Worm (Caenorhabditis elegans) whole organism, mixed stage, embryonic: Measurements from ENCODE around the gene btb-10.
"Not testable (repeated sequence)": the region's sequence is repeated elsewhere in the genome, so short reads cannot be mapped to it uniquely, and the experiment has no call there.

ENCODE experiments used
- M03D4.4 ChIP-seq: sonication (generic microtip); optimal IDR thresholded peaks from 2 replicates; lab custom pipeline; 2017; ENCODE audit warnings: mild to moderate bottlenecking, missing genetic modification characterization, missing compliant biosample characterization
- bed-3 ChIP-seq: fragments of 200-800 bp; sonication (Bioruptor generic); optimal IDR thresholded peaks from 3 replicates; lab custom pipeline; 2018; ENCODE audit warnings: mild to moderate bottlenecking, missing genetic modification characterization, moderate library complexity, missing compliant biosample characterization
- blmp-1 ChIP-seq: fragments of 150-350 bp; optimal IDR thresholded peaks from 2 replicates; lab custom pipeline; 2014; ENCODE audit warnings: missing biosample characterization, missing genetic modification characterization
- ceh-39 ChIP-seq: fragments of 150-350 bp; optimal IDR thresholded peaks from 2 replicates; lab custom pipeline; 2014; ENCODE audit warnings: missing biosample characterization, missing genetic modification characterization
- ceh-43 ChIP-seq: fragments of 200-800 bp; sonication (Bioruptor generic); optimal IDR thresholded peaks from 2 replicates; lab custom pipeline; 2018; ENCODE audit warnings: mild to moderate bottlenecking, missing genetic modification characterization, moderate library complexity, missing compliant biosample characterization
- ceh-83 ChIP-seq: fragments of 200-800 bp; sonication (Bioruptor generic); optimal IDR thresholded peaks from 2 replicates; lab custom pipeline; 2018; ENCODE audit warnings: mild to moderate bottlenecking, missing genetic modification characterization, missing compliant biosample characterization
- ces-1 ChIP-seq: fragments of 150-350 bp; optimal IDR thresholded peaks from 2 replicates; lab custom pipeline; 2014; ENCODE audit warnings: missing biosample characterization, missing genetic modification reagents, missing genetic modification characterization
- ham-2 ChIP-seq: fragments of 200-800 bp; sonication (Bioruptor generic); optimal IDR thresholded peaks from 2 replicates; lab custom pipeline; 2018; ENCODE audit warnings: mild to moderate bottlenecking, missing genetic modification characterization, missing compliant biosample characterization
- lin-13 ChIP-seq: fragments of 150-350 bp; optimal IDR thresholded peaks from 2 replicates; lab custom pipeline; 2014; ENCODE audit warnings: missing biosample characterization, missing genetic modification characterization
- lin-32 ChIP-seq: fragments of 200-800 bp; sonication (Bioruptor generic); optimal IDR thresholded peaks from 2 replicates; lab custom pipeline; 2018; ENCODE audit warnings: mild to moderate bottlenecking, missing genetic modification characterization, missing compliant biosample characterization
- nhr-12 ChIP-seq: fragments of 150-350 bp; optimal IDR thresholded peaks from 2 replicates; lab custom pipeline; 2014; ENCODE audit warnings: missing biosample characterization, missing genetic modification characterization
- nhr-28 ChIP-seq: fragments of 150-350 bp; optimal IDR thresholded peaks from 2 replicates; lab custom pipeline; 2014; ENCODE audit warnings: missing biosample characterization, missing genetic modification characterization
- pha-4 ChIP-seq: fragments of 150-350 bp; optimal IDR thresholded peaks from 2 replicates; lab custom pipeline; 2018; ENCODE audit warnings: missing biosample characterization, missing genetic modification reagents, missing genetic modification characterization
- sem-2 ChIP-seq: fragments of 200-800 bp; sonication (Bioruptor generic); optimal IDR thresholded peaks from 2 replicates; lab custom pipeline; 2018; ENCODE audit warnings: mild to moderate bottlenecking, missing genetic modification characterization, missing compliant biosample characterization
- snpc-4 ChIP-seq: fragments of 150-350 bp; optimal IDR thresholded peaks from 2 replicates; lab custom pipeline; 2014; ENCODE audit warnings: missing biosample characterization, missing genetic modification characterization
- unc-120 ChIP-seq: sonication (generic microtip); optimal IDR thresholded peaks from 2 replicates; lab custom pipeline; 2017; ENCODE audit warnings: missing genetic modification characterization, missing compliant biosample characterization; ENCODE audit not compliant: poor library complexity, severe bottlenecking
- unc-62 ChIP-seq: fragments of 150-350 bp; optimal IDR thresholded peaks from 2 replicates; lab custom pipeline; 2014; ENCODE audit warnings: missing biosample characterization, missing genetic modification reagents, missing genetic modification characterization

btb-10 gene

DNA sequence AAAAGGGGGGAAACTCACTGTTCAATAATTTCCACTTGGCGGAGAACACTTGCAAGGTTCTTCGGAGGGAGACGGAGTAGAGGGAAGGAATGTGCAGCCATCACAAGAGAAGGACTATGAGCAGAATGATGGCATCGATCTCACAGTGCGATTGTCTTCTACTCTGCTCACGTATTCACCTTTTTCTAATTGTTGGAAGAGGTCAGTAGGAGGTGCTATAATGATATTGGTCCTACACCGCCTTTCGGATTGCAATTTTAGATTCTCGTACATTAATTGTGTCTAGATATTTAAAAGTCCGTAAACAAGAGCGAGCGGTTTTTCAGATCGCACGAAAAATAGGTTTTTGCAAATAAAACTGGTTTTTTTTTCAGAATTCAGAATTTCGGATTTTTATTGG lies 20.1 kb downstream of the btb-10 start, which contains the start of gene fbxb-39:
Gene fbxb-39 (minus strand): TSS at position 101 of the 400 bp plus-strand sequence.
- TF ChIP-seq lin-13 = no peak
- TF ChIP-seq nhr-28 (tag; lab: Kevin White, UChicago) = no peak
- no peak for TF ChIP-seq nhr-12 (tag; lab: Kevin White, UChicago)
- no peak for TF ChIP-seq snpc-4 (tag; lab: Kevin White, UChicago)
- TF ChIP-seq ham-2 = no peak
- TF ChIP-seq pha-4 = no peak
- no peak for TF ChIP-seq unc-120
- TF ChIP-seq unc-62 (GFP tag; lab: Kevin White, UChicago) = no peak

DNA sequence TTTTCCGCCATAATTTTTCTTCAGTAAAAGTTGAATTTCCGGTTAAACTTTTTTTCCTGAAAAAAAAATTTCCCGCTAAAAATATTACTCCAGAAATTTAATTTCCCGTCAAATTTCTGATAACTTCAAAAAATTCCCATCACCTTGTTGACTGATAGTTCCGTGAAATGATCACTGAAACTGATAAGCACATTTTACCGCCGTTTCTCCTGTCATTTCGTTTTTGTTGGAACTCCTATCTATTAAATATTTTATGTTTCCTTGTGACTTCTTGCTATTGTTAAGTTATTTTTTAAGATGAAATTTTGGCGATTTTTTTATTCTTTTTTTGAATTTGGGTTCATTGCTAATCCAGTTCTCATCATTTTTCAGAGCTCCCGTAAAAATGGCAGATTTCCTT lies 32.0 kb downstream of the btb-10 start, which contains the start of gene math-34:
Gene math-34 (plus strand): TSS at position 371 of the 400 bp plus-strand sequence.
- TF ChIP-seq lin-13 (no peak), bed-3 (GFP tag; lab: Kevin White, UChicago) (no peak), M03D4.4 (no peak), lin-32 (GFP tag; lab: Kevin White, UChicago) (no peak), ces-1 (GFP tag; lab: Kevin White, UChicago) (no peak), sem-2 (GFP tag; lab: Kevin White, UChicago) (no peak)

DNA sequence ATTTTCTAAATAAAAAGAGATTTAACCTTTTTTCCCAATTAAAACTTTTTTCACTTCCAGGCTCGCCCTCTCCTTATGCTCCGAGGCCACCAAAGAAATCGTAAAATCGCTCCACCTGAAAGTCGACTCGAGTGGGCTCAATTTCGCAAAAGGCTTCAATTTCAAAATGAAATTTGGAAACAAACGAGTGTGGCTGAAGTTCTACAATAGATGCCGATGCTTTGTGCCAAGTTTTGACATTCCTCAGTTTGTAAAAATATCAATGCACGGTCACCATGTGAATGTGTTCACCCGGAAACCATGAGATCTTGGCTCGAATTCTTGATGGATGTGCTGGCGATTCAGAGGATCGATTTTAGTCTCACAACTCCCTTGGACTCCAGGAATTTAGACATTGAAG lies 33.9 kb downstream of the btb-10 start, which contains the start of gene M01D1.12:
Gene M01D1.12 (plus strand): TSS at position 301 of the 400 bp plus-strand sequence.
- TF ChIP-seq ceh-83 = no peak
- TF ChIP-seq ceh-43 (GFP tag; lab: Kevin White, UChicago) = no peak

DNA sequence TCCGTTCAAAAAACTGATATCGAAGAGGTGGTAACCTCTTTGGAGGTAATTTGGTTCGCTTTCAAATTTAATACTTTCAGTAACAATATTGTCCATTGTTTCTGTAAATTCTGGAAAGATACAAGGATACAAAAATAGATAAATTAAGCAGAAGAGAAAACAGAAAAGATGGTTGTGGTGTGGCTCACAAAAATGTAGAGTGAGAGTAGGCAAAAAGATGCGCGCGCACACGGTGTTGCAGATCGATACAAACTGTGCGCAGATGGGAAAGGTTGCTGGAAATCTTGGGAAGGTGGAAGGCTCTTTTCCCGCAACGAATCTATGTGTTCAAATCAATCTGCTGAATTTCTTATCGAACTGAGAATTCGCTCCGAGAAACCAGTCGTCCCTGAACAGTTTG lies 35.9 kb downstream of the btb-10 start, which contains the start of gene btb-11:
Gene btb-11 (minus strand): TSS at position 101 of the 400 bp plus-strand sequence.
- TF ChIP-seq sem-2 (GFP tag; lab: Kevin White, UChicago); ceh-39; blmp-1 (tag; lab: Kevin White, UChicago): not testable (repeated sequence)
